Worm (Caenorhabditis elegans) whole organism, late embryonic: ENCODE data around the gene nhr-184.

Experiments
- T23F11.4 ChIP-seq: fragments of 200-800 bp; sonication (Bioruptor generic); optimal IDR thresholded peaks from 2 replicates; lab custom pipeline; 2018; ENCODE audit warnings: mild to moderate bottlenecking, missing genetic modification characterization, missing compliant biosample characterization
- ama-1 ChIP-seq: fragments of 150-350 bp; optimal IDR thresholded peaks from 2 replicates; lab custom pipeline; 2014
- ceh-24 ChIP-seq: sonication (generic microtip); optimal IDR thresholded peaks from 2 replicates; lab custom pipeline; 2016; ENCODE audit warnings: mild to moderate bottlenecking, missing genetic modification characterization, missing compliant biosample characterization
- ceh-30 ChIP-seq: fragments of 150-350 bp; optimal IDR thresholded peaks from 2 replicates; lab custom pipeline; 2014; ENCODE audit warnings: missing biosample characterization, missing genetic modification characterization
- ceh-48 ChIP-seq: sonication (generic microtip); optimal IDR thresholded peaks from 2 replicates; lab custom pipeline; 2016; ENCODE audit warnings: missing genetic modification characterization, inconsistent platforms, missing compliant biosample characterization
- elt-2 ChIP-seq: sonication (generic microtip); optimal IDR thresholded peaks from 2 replicates; lab custom pipeline; 2016; ENCODE audit warnings: missing genetic modification reagents, missing genetic modification characterization, missing compliant biosample characterization
- nhr-11 ChIP-seq: fragments of 150-350 bp; optimal IDR thresholded peaks from 2 replicates; lab custom pipeline; 2014; ENCODE audit warnings: missing biosample characterization, missing genetic modification characterization
- pqm-1 ChIP-seq: sonication (generic microtip); optimal IDR thresholded peaks from 2 replicates; lab custom pipeline; 2016; ENCODE audit warnings: missing genetic modification characterization, missing compliant biosample characterization

DNA sequence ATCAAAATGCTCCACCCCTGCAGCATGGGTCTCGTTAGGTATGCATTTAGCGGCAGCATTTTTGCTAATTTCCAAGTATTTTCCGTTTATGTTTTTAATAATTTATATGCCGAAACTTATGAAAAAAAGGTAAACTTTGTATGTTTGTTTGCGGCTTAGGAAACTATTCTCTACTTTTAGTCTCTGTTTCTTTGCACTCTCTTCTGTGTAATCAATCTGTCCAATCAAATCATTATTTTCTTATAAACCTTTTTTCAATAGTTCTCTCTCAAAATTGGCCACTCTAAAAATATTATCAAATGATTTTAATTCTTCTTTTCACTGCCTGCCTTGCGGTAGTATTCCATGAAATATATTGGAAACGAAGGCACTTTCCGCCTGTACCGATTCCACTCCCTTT is 23.7 kb upstream of the nhr-184 start:
- TF ChIP-seq pqm-1 (tag; lab: Kevin White, UChicago): no peak
- TF ChIP-seq ceh-48 (tag; lab: Kevin White, UChicago): no peak
- no peak for TF ChIP-seq elt-2 (tag; lab: Kevin White, UChicago)
- TF ChIP-seq ceh-24 (tag; lab: Kevin White, UChicago): no peak
- no peak for TF ChIP-seq nhr-11
- TF ChIP-seq ceh-30 (tag; lab: Kevin White, UChicago): no peak
- no peak for TF ChIP-seq T23F11.4 (GFP tag; lab: Kevin White, UChicago)
- TF ChIP-seq ama-1: no peak
